Fruit fly (Drosophila melanogaster) Kc167 (cell line): ENCODE results near the gene ND-15.

ENCODE experiments used
- Myc ChIP-seq: fragments of >200 bp; optimal IDR thresholded peaks from 2 replicates; lab custom pipeline; 2017; ENCODE audit warnings: missing external identifiers
- Sin3A ChIP-seq: fragments of >200 bp; optimal IDR thresholded peaks from 2 replicates; lab custom pipeline; 2018; ENCODE audit warnings: missing external identifiers
- insv ChIP-seq: fragments of >200 bp; optimal IDR thresholded peaks from 3 replicates; lab custom pipeline; 2018; ENCODE audit warnings: missing external identifiers
- psq ChIP-seq: fragments of >200 bp; optimal IDR thresholded peaks from 2 replicates; lab custom pipeline; 2017; ENCODE audit warnings: missing external identifiers

DNA sequence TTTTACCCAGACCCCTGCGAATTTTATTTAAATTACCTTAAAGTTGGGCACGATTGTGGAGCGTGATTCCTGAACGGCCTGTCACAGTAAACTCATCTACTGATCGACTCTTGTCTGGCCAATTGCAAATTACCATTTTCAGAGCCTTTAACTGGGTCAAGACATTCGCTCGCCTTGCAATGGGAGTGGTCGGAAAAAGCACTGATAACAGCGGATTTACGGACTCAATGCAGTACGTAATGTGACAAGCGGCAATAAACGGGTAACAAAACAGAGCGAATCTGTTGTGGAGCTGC is 21.6 kb downstream of the ND-15 start:
- no peak for TF ChIP-seq Sin3A
- TF ChIP-seq Myc (lab: Kevin White, UChicago): no peak
- no peak for TF ChIP-seq insv (lab: Kevin White, UChicago)
- no peak for TF ChIP-seq psq (lab: Kevin White, UChicago)
